Worm (Caenorhabditis elegans): ENCODE data around the gene fnip-2.
A peak's percentile ranks its signal among the peaks of the same experiment; 100 is the strongest.
"Not testable (repeated sequence)": the region's sequence is repeated elsewhere in the genome, so short reads cannot be mapped to it uniquely, and the experiment has no call there.

The fnip-2 gene

DNA sequence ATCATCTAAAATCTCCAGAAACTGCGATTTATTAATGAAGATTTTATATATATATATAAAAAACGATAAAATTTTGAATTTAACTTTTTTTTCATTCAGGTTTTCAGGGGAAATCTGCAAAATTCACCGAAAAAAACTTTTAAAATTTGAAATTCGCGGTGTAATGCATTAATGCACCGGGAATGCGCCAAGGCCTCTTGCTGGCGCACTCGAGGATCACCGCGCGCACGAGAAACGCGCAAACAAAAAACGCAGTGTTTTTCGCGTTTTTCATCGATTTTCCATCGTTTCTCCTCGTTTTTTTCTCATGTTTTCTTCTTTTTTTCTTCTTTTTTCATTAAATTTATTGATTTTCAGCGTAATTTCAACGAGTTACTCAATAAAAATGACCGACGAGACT is 45.1 kb upstream of the fnip-2 start, which contains the start of gene hrpu-2 (continued):
- TF ChIP-seq syd-9 (tag; optimal IDR thresholded peaks at IDR 0.05), result no peak
- TF ChIP-seq elt-2 (tag; optimal IDR thresholded peaks at IDR 0.05), result peak; percentile 18
- no peak for TF ChIP-seq ceh-6 (GFP tag; optimal IDR thresholded peaks at IDR 0.05)
- TF ChIP-seq ceh-18 (tag; optimal IDR thresholded peaks at IDR 0.05), result no peak
- no peak for TF ChIP-seq ref-2 (tag; optimal IDR thresholded peaks at IDR 0.05)
- no peak for TF ChIP-seq odd-2 (tag; optimal IDR thresholded peaks at IDR 0.05)
- no peak for TF ChIP-seq K09A11.1 (tag; optimal IDR thresholded peaks at IDR 0.05; ENCODE audit: insufficient read depth)
- TF ChIP-seq mec-3 (tag; optimal IDR thresholded peaks at IDR 0.05; ENCODE audit: borderline replicate concordance), result no peak
- TF ChIP-seq ceh-30 (tag; optimal IDR thresholded peaks at IDR 0.05), result no peak
- no peak for TF ChIP-seq pros-1 (tag; optimal IDR thresholded peaks at IDR 0.05)
- TF ChIP-seq K02D7.2 (tag; optimal IDR thresholded peaks at IDR 0.05), result no peak
- TF ChIP-seq hlh-13 (GFP tag; optimal IDR thresholded peaks at IDR 0.05), result no peak
- no peak for TF ChIP-seq rnt-1 (tag; optimal IDR thresholded peaks at IDR 0.05)
- TF ChIP-seq ets-4 (tag; optimal IDR thresholded peaks at IDR 0.05), result no peak
- TF ChIP-seq ama-1 (optimal IDR thresholded peaks at IDR 0.05), result no peak
- TF ChIP-seq eyg-1 (tag; optimal IDR thresholded peaks at IDR 0.05), result no peak
- TF ChIP-seq unc-86 (tag; optimal IDR thresholded peaks at IDR 0.05), result peak; percentile 24
- no peak for TF ChIP-seq ceh-2 (tag; optimal IDR thresholded peaks at IDR 0.05)
- peak; percentile 33 for TF ChIP-seq che-1 (tag; optimal IDR thresholded peaks at IDR 0.05)
- no peak for TF ChIP-seq pax-1 (tag; optimal IDR thresholded peaks at IDR 0.05)
- no peak for TF ChIP-seq hlh-6 (tag; optimal IDR thresholded peaks at IDR 0.05)
- TF ChIP-seq fkh-10 (GFP tag; optimal IDR thresholded peaks at IDR 0.05), result no peak
- TF ChIP-seq pat-9 (tag; optimal IDR thresholded peaks at IDR 0.05), result no peak
- TF ChIP-seq madf-2 (tag; optimal IDR thresholded peaks at IDR 0.05), result no peak
- TF ChIP-seq sox-4 (tag; optimal IDR thresholded peaks at IDR 0.05), result no peak

DNA sequence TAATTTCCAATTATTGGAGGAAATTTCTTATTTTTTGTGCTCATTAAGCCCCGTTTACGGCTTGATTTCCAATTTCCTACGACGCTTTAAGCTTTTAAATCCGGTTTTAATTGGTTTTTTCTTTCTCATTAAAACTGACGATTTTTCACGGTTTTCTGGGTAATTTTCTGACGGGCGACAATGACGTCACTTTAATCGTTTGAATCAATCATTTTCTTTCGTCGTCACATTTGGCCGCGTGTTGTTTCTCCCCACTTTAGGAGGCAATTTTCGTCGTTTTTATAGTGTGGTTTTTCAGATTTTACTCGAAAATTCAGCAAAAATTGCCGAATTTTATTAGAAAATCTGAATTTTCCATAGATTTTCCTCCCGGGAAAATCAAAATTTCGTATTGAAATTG is 29.6 kb upstream of the fnip-2 start:
- TF ChIP-seq ceh-14 (tag; optimal IDR thresholded peaks at IDR 0.05), result peak; percentile 33
- TF ChIP-seq ceh-2 (tag; optimal IDR thresholded peaks at IDR 0.05), result no peak

DNA sequence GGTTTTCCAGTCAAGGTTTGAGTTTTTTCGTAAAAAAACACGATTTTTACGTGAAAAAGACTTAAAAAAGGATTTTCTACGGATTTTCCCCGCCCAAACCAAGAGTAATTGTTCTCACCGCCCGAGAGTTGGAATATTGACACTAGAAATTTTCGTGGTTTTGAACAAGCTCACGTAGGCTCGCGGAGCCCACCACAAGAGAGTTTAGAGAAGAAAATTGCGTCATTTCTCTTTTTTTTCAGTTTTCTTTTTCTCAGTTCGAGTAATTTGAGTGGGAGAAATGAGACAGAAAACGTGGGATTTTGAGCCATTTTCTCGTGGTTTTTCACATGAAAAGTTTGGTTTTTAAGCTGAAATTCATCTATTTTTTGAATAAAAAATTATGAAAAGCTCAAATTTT is 29.1 kb upstream of the fnip-2 start:
- no peak for TF ChIP-seq fkh-6 (tag; optimal IDR thresholded peaks at IDR 0.05)
- no peak for TF ChIP-seq tbx-7 (tag; optimal IDR thresholded peaks at IDR 0.05)
- TF ChIP-seq unc-55 (GFP tag; optimal IDR thresholded peaks at IDR 0.05), result no peak
- no peak for TF ChIP-seq sox-2 (GFP tag; IDR thresholded peaks at IDR 0.05)
- TF ChIP-seq C38D4.7 (GFP tag; optimal IDR thresholded peaks at IDR 0.05), result no peak
- no peak for TF ChIP-seq ceh-24 (tag; optimal IDR thresholded peaks at IDR 0.05)

ce11 chrIV:2195598-2195997 is 27.0 kb upstream of the fnip-2 start:
- TF ChIP-seq hlh-13 (GFP tag; optimal IDR thresholded peaks at IDR 0.05), result no peak

ce11 chrIV:2198741-2199140 is 23.9 kb upstream of the fnip-2 start, which contains the start of gene Y71G10AR.4:
TSS of gene Y71G10AR.4 (plus strand) at chrIV:2199041.
- no peak for TF ChIP-seq elt-2 (tag; optimal IDR thresholded peaks at IDR 0.05)
- TF ChIP-seq hlh-13 (GFP tag; optimal IDR thresholded peaks at IDR 0.05), result no peak
- no peak for TF ChIP-seq ahr-1 (tag; optimal IDR thresholded peaks at IDR 0.05)
- no peak for TF ChIP-seq ref-2 (tag; optimal IDR thresholded peaks at IDR 0.05)
- TF ChIP-seq pag-3 (tag; optimal IDR thresholded peaks at IDR 0.05; ENCODE audit: borderline replicate concordance), result no peak
- no peak for TF ChIP-seq pha-4 (tag; optimal IDR thresholded peaks at IDR 0.05)

DNA sequence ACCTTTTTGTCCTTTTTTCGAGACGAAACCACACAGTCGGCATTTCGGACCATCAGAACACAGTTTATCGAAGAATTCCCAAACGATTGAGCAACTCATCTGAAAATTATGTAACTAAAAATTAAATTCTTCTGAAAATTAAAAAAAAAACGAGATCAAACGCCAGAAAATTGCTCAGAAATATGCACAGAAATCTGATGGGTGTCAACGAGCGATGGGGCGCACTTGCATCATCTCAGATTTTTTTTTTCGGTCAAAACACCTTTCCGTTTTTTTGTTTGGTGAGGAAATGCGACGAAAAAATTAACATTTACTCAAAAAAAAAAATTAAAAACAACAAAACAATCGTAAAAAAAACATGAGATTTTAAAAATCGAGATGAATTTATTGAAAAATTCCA is 5.9 kb upstream of the fnip-2 start, which contains the start of gene T04C4.3:
Gene T04C4.3 (minus strand): TSS at position 101 of the 400 bp plus-strand sequence.
- not testable (repeated sequence) for TF ChIP-seq unc-3 (GFP tag; conservative IDR thresholded peaks at IDR 0.05); unc-3 (tag; optimal IDR thresholded peaks at IDR 0.05); nhr-232 (tag; optimal IDR thresholded peaks at IDR 0.05); ztf-16 (tag; optimal IDR thresholded peaks at IDR 0.05)

All from whole organism, late embryonic.